Worm (Caenorhabditis elegans): Measurements from ENCODE around the gene unc-93.

Gene unc-93

DNA sequence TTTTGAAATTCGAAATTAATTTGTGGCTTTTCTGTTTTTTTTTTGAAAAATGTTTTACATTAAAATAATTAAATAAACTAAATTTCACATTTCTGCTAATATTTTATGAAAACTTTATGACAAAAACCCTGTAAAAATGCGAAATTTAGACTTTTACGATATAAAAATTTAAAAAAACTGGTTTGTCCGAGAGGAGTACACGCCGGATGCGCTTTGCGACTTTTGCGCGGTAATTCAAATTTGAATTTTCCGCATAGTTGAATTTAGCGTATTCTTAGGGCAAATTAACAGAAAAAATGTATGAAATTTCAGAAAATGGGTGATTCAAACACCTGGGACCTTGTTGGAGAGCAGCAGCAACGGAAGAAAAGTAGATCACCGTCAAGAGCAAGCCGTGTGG, at the start of gene unc-93:
Gene unc-93, plus strand, starts transcription at position 301 of the 400 bp plus-strand sequence.
- no peak for TF ChIP-seq mls-2 (tag; optimal IDR thresholded peaks at IDR 0.05)
- TF ChIP-seq lin-32 (GFP tag; optimal IDR thresholded peaks at IDR 0.05): no peak
- no peak for TF ChIP-seq ztf-11 (tag; optimal IDR thresholded peaks at IDR 0.05)
- no peak for TF ChIP-seq blmp-1 (tag; optimal IDR thresholded peaks at IDR 0.05)
- no peak for TF ChIP-seq nhr-76 (tag; optimal IDR thresholded peaks at IDR 0.05)
- TF ChIP-seq nhr-2 (tag; optimal IDR thresholded peaks at IDR 0.05): no peak
- no peak for TF ChIP-seq ceh-39 (tag; optimal IDR thresholded peaks at IDR 0.05)
- no peak for TF ChIP-seq nhr-28 (tag; optimal IDR thresholded peaks at IDR 0.05)
- no peak for TF ChIP-seq mab-5 (tag; optimal IDR thresholded peaks at IDR 0.05)
- TF ChIP-seq snpc-4 (tag; optimal IDR thresholded peaks at IDR 0.05): no peak
- no peak for TF ChIP-seq zip-8 (tag; optimal IDR thresholded peaks at IDR 0.05)
- TF ChIP-seq elt-1 (tag; optimal IDR thresholded peaks at IDR 0.05; ENCODE audit: borderline replicate concordance, insufficient read depth): no peak
- TF ChIP-seq elt-3 (tag; optimal IDR thresholded peaks at IDR 0.05): no peak
- TF ChIP-seq tbx-8 (GFP tag; optimal IDR thresholded peaks at IDR 0.05): no peak
- no peak for TF ChIP-seq lsy-2 (tag; optimal IDR thresholded peaks at IDR 0.05)
- TF ChIP-seq bed-3 (GFP tag; optimal IDR thresholded peaks at IDR 0.05): no peak
- no peak for TF ChIP-seq cnd-1 (tag; optimal IDR thresholded peaks at IDR 0.05)
- no peak for TF ChIP-seq flh-1 (GFP tag; optimal IDR thresholded peaks at IDR 0.05)
- no peak for TF ChIP-seq mep-1 (tag; optimal IDR thresholded peaks at IDR 0.05)

DNA sequence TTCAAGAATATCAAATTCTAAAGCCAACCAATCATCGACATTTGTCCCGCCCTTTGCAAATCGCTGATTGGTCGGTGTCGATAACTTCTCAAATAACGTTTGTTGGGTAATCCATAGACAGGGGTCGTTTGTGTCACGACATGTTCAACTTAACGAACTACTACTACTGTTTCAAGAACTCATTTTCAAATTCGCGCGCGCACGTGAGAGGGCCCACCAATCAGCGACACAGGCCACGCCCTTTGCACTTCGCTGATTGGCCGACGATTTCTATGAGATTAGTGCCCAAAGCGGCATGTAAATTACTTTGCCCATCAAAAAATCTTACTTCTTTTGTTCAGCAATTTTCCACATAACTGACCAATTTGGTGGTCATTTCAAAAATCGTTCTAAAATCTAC, 49.5 kb upstream of the unc-93 start:
- TF ChIP-seq lin-13 (tag; optimal IDR thresholded peaks at IDR 0.05) (no peak), M03D4.4 (tag; optimal IDR thresholded peaks at IDR 0.05) (no peak), tbx-8 (GFP tag; optimal IDR thresholded peaks at IDR 0.05) (no peak), nhr-28 (tag; optimal IDR thresholded peaks at IDR 0.05) (no peak), ceh-39 (tag; optimal IDR thresholded peaks at IDR 0.05) (no peak), drap-1 (GFP tag; optimal IDR thresholded peaks at IDR 0.05) (no peak), lsy-2 (tag; optimal IDR thresholded peaks at IDR 0.05) (no peak), nhr-237 (tag; optimal IDR thresholded peaks at IDR 0.05) (no peak), flh-1 (GFP tag; optimal IDR thresholded peaks at IDR 0.05) (no peak), ceh-83 (GFP tag; optimal IDR thresholded peaks at IDR 0.05) (no peak), bed-3 (GFP tag; optimal IDR thresholded peaks at IDR 0.05) (no peak), ces-1 (GFP tag; optimal IDR thresholded peaks at IDR 0.05) (no peak), ham-2 (GFP tag; optimal IDR thresholded peaks at IDR 0.05) (no peak)

DNA sequence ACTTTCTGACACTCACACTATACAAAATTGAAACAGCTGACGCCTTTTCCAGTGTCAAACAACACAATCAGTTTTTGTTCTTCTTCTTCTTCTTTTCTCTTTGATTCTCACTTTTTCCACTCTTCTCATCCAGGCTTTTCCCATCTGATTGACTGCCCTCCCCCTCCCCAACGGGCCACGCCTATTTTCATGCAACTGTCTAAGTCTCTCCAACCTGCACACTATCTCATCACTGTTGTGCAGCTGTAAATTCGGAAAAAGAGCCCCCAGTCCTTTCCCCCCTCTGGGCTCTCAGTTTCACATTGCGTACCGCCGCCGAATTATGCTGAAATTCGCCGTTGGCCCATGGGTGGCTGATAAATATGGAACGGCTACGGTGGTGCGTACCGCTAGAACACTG, 42.9 kb upstream of the unc-93 start:
- TF ChIP-seq lin-13 (tag; optimal IDR thresholded peaks at IDR 0.05) (no peak), unc-62 (GFP tag; optimal IDR thresholded peaks at IDR 0.05) (peak; percentile 37), lin-32 (GFP tag; optimal IDR thresholded peaks at IDR 0.05) (no peak), blmp-1 (tag; optimal IDR thresholded peaks at IDR 0.05) (no peak), ham-2 (GFP tag; optimal IDR thresholded peaks at IDR 0.05) (no peak), mab-5 (tag; optimal IDR thresholded peaks at IDR 0.05) (no peak), unc-120 (tag; optimal IDR thresholded peaks at IDR 0.05; ENCODE audit: poor library complexity, severe bottlenecking) (peak; percentile 66), hlh-1 (tag; optimal IDR thresholded peaks at IDR 0.05) (peak; percentile 86), ceh-83 (GFP tag; optimal IDR thresholded peaks at IDR 0.05) (no peak)

DNA sequence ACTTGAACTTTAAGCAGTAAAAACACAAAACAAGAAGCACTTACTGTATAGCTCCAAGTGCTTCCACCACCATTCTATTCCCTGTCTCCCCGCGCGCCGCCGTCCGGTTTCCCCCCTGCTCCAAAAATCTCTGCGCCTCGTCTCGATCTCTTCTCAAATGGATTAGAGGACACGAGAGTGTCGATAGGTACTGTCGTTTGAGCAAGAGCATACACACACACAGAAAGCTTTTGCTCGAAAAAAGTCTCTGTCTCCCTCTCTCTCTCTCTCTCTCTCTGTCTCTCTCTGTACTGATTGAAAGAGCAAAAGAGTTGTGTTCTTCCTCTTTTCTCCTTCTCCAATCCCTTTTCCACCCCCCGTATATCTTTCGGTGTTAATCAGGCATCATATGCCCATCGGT, 38.5 kb upstream of the unc-93 start:
- no peak for TF ChIP-seq sptf-1 (tag; optimal IDR thresholded peaks at IDR 0.05)
- TF ChIP-seq hlh-1 (tag; optimal IDR thresholded peaks at IDR 0.05): no peak
- TF ChIP-seq elt-3 (tag; optimal IDR thresholded peaks at IDR 0.05): no peak
- no peak for TF ChIP-seq mls-2 (tag; optimal IDR thresholded peaks at IDR 0.05)
- no peak for TF ChIP-seq M03D4.4 (tag; optimal IDR thresholded peaks at IDR 0.05)
- TF ChIP-seq nhr-12 (tag; optimal IDR thresholded peaks at IDR 0.05): no peak
- TF ChIP-seq snpc-4 (tag; optimal IDR thresholded peaks at IDR 0.05): no peak
- no peak for TF ChIP-seq tbx-8 (GFP tag; optimal IDR thresholded peaks at IDR 0.05)
- no peak for TF ChIP-seq ztf-11 (tag; optimal IDR thresholded peaks at IDR 0.05)
- TF ChIP-seq unc-120 (tag; optimal IDR thresholded peaks at IDR 0.05; ENCODE audit: poor library complexity, severe bottlenecking): no peak
- TF ChIP-seq ces-1 (GFP tag; optimal IDR thresholded peaks at IDR 0.05): no peak
- no peak for TF ChIP-seq lsy-2 (tag; optimal IDR thresholded peaks at IDR 0.05)
- no peak for TF ChIP-seq nhr-2 (tag; optimal IDR thresholded peaks at IDR 0.05)
- no peak for TF ChIP-seq elt-1 (tag; optimal IDR thresholded peaks at IDR 0.05; ENCODE audit: borderline replicate concordance, insufficient read depth)
- TF ChIP-seq ceh-43 (GFP tag; optimal IDR thresholded peaks at IDR 0.05): no peak
- no peak for TF ChIP-seq ceh-39 (tag; optimal IDR thresholded peaks at IDR 0.05)
- no peak for TF ChIP-seq ceh-83 (GFP tag; optimal IDR thresholded peaks at IDR 0.05)
- no peak for TF ChIP-seq pha-4 (tag; optimal IDR thresholded peaks at IDR 0.05)
- no peak for TF ChIP-seq cnd-1 (tag; optimal IDR thresholded peaks at IDR 0.05)

Measured in whole organism, mixed stage, embryonic.